Worm (Caenorhabditis elegans): ENCODE results near the gene T22D1.17.
A peak's percentile ranks its signal among the peaks of the same experiment; 100 is the strongest.

T22D1.17 gene

ce11 chrIV:6905947-6906489 is at the start of gene T22D1.17, which contains the start of gene T22D1.8:
T22D1.17 (plus strand) TSS chrIV:6905997.
T22D1.8 (minus strand) TSS chrIV:6906348.
- TF ChIP-seq ceh-28 (tag; optimal IDR thresholded peaks at IDR 0.05), result peak; percentile 11
- no peak for TF ChIP-seq snpc-4 (tag; optimal IDR thresholded peaks at IDR 0.05)
- peak; percentile 48 for TF ChIP-seq aly-2 (tag; optimal IDR thresholded peaks at IDR 0.05)

- TF ChIP-seq skn-1 (tag; optimal IDR thresholded peaks at IDR 0.05) (no peak), ceh-82 (tag; optimal IDR thresholded peaks at IDR 0.05) (no peak), pha-4 (tag; optimal IDR thresholded peaks at IDR 0.05) (no peak), unc-62 (GFP tag; optimal IDR thresholded peaks at IDR 0.05) (no peak), nhr-11 (tag; optimal IDR thresholded peaks at IDR 0.05) (no peak), hmg-11 (tag; optimal IDR thresholded peaks at IDR 0.05) (no peak), nfya-1 (tag; optimal IDR thresholded peaks at IDR 0.05; ENCODE audit: insufficient read depth) (no peak), aly-2 (tag; optimal IDR thresholded peaks at IDR 0.05) (no peak), elt-1 (tag; optimal IDR thresholded peaks at IDR 0.05) (no peak), tbx-2 (tag; optimal IDR thresholded peaks at IDR 0.05) (no peak)
These were observed 46.5 kb upstream of the T22D1.17 start, which contains the start of gene R13H7.2 for ce11 chrIV:6859270-6859669. R13H7.2 (minus strand) TSS chrIV:6859370.

DNA sequence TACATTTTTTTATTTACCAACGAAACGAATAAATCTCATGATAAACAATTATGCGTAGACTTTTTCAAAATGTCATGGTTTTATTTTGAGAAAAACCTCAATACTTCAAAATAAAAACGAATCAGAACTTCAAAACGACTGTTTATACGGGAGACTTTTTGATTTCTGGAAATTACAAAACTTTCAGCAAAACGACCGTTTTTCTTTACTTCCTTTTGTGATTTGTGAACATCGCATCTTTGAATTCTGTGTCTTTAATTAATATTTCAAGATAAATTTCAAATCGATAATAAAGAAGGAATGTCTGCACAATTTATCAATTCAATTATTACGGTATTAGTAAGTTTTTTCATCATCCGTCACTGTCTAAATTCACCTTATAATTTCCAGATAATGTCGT is 38.0 kb upstream of the T22D1.17 start, which contains the start of gene srx-20:
Gene srx-20 (plus strand): TSS at position 301 of the 400 bp plus-strand sequence.
- TF ChIP-seq zag-1 (tag; optimal IDR thresholded peaks at IDR 0.05) (no peak), nhr-11 (tag; optimal IDR thresholded peaks at IDR 0.05) (no peak), fos-1 (tag; optimal IDR thresholded peaks at IDR 0.05) (no peak), lin-15B (tag; optimal IDR thresholded peaks at IDR 0.05) (no peak), ceh-28 (tag; optimal IDR thresholded peaks at IDR 0.05) (no peak), ama-1 (optimal IDR thresholded peaks at IDR 0.05) (no peak), R02D3.7 (tag; optimal IDR thresholded peaks at IDR 0.05) (no peak), sea-2 (GFP tag; optimal IDR thresholded peaks at IDR 0.05) (no peak), ztf-11 (tag; optimal IDR thresholded peaks at IDR 0.05) (no peak), ceh-16 (tag; optimal IDR thresholded peaks at IDR 0.05) (no peak), nhr-12 (tag; optimal IDR thresholded peaks at IDR 0.05) (no peak)

ce11 chrIV:6872958-6873357 is 32.8 kb upstream of the T22D1.17 start, which contains the start of gene srx-19:
srx-19 (plus strand) TSS chrIV:6873258.
- TF ChIP-seq skn-1 (tag; optimal IDR thresholded peaks at IDR 0.05) (no peak), lsy-12 (tag; optimal IDR thresholded peaks at IDR 0.05) (no peak), lin-39 (tag; optimal IDR thresholded peaks at IDR 0.05) (no peak), unc-62 (GFP tag; optimal IDR thresholded peaks at IDR 0.05) (no peak)

DNA sequence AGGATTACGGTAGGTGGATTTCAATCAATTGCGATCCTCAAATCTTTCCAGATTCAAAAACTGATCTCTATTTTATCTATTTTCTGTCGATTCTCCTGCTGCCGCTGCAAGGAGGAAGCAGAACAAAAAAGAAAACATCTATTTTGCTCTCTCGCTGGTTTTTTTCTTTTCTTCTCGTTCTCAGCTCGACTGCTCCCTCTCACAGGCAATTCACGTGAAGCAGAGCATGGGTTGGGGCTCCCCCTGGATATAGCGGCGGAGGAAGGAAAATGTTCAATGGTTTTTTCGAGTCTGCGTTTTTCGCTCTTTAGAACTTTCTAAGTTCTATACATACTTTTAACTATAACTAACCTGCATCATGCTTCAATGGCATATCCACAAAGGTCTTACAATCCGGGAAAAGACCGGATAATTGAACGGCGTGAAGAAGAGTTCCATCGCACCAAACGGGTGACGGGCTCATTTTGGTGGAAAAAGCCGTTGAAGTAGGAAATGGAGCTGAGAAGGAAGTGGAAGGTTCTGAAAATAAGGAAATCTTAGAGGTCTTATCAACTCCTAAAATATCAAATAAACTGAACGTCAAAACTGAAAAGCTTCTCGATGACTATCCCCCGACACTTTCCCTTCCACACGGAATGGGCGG is 26.8 kb upstream of the T22D1.17 start:
- TF ChIP-seq nhr-237 (tag; optimal IDR thresholded peaks at IDR 0.05) (no peak), ztf-4 (tag; optimal IDR thresholded peaks at IDR 0.05) (no peak), nhr-25 (tag; optimal IDR thresholded peaks at IDR 0.05) (no peak), ceh-82 (tag; optimal IDR thresholded peaks at IDR 0.05) (no peak), nhr-43 (tag; optimal IDR thresholded peaks at IDR 0.05; ENCODE audit: poor library complexity, severe bottlenecking) (no peak), lin-39 (tag; optimal IDR thresholded peaks at IDR 0.05) (peak; percentile 33), daf-12 (tag; optimal IDR thresholded peaks at IDR 0.05) (no peak), ceh-16 (tag; optimal IDR thresholded peaks at IDR 0.05) (no peak), fkh-10 (GFP tag; optimal IDR thresholded peaks at IDR 0.05) (peak; percentile 72), skn-1 (tag; optimal IDR thresholded peaks at IDR 0.05) (peak; percentile 10), tbx-2 (tag; optimal IDR thresholded peaks at IDR 0.05) (no peak), elt-1 (tag; optimal IDR thresholded peaks at IDR 0.05) (no peak), jun-1 (tag; optimal IDR thresholded peaks at IDR 0.05) (no peak), ama-1 (optimal IDR thresholded peaks at IDR 0.05) (no peak), zag-1 (tag; optimal IDR thresholded peaks at IDR 0.05) (no peak), fkh-2 (tag; optimal IDR thresholded peaks at IDR 0.05) (peak; percentile 15), unc-62 (GFP tag; optimal IDR thresholded peaks at IDR 0.05) (no peak), nhr-11 (tag; optimal IDR thresholded peaks at IDR 0.05) (peak; percentile 62), eor-1 (tag; optimal IDR thresholded peaks at IDR 0.05) (no peak), pqm-1 (tag; optimal IDR thresholded peaks at IDR 0.05) (peak; percentile 38), nfya-1 (tag; optimal IDR thresholded peaks at IDR 0.05; ENCODE audit: insufficient read depth) (peak; percentile 82), nhr-23 (tag; optimal IDR thresholded peaks at IDR 0.05) (no peak), ztf-11 (tag; optimal IDR thresholded peaks at IDR 0.05) (no peak), ceh-9 (tag; optimal IDR thresholded peaks at IDR 0.05) (no peak), nhr-12 (tag; optimal IDR thresholded peaks at IDR 0.05) (no peak), hmg-11 (tag; optimal IDR thresholded peaks at IDR 0.05) (no peak), nhr-77 (tag; optimal IDR thresholded peaks at IDR 0.05) (no peak), nhr-76 (tag; optimal IDR thresholded peaks at IDR 0.05) (no peak), R02D3.7 (tag; optimal IDR thresholded peaks at IDR 0.05) (no peak), sea-2 (GFP tag; optimal IDR thresholded peaks at IDR 0.05) (no peak), ceh-28 (tag; optimal IDR thresholded peaks at IDR 0.05) (no peak), nhr-28 (tag; optimal IDR thresholded peaks at IDR 0.05) (no peak), elt-3 (tag; optimal IDR thresholded peaks at IDR 0.05) (no peak), egl-5 (tag; optimal IDR thresholded peaks at IDR 0.05) (no peak), egl-27 (tag; optimal IDR thresholded peaks at IDR 0.05) (peak; percentile 13)

Measured in whole organism, L3 larva.